Worm (Caenorhabditis elegans) whole organism, midembryonic: Measurements from ENCODE around the gene serp-1.2.

Experiments
- T22C8.4 ChIP-seq: fragments of 200-800 bp; sonication (Bioruptor generic); IDR thresholded peaks from 2 replicates; pipeline ENCODE4 v1.3.6; 2022; ENCODE audit warnings: missing genetic modification characterization, missing compliant biosample characterization
- cog-1 ChIP-seq: sonication (generic microtip); optimal IDR thresholded peaks from 2 replicates; lab custom pipeline; 2016; ENCODE audit warnings: missing genetic modification characterization, missing compliant biosample characterization
- flt-1 ChIP-seq: fragments of 200-800 bp; sonication (Bioruptor generic); IDR thresholded peaks from 2 replicates; pipeline ENCODE4 v1.3.6; 2022; ENCODE audit warnings: missing genetic modification characterization, missing compliant biosample characterization
- klf-2 ChIP-seq: fragments of 200-800 bp; sonication (Bioruptor generic); conservative IDR thresholded peaks from 2 replicates; pipeline ENCODE4 v1.3.6; 2022; ENCODE audit warnings: missing genetic modification reagents, missing genetic modification characterization, missing compliant biosample characterization
- med-1 ChIP-seq: sonication (generic microtip); optimal IDR thresholded peaks from 2 replicates; lab custom pipeline; 2017; ENCODE audit warnings: missing genetic modification characterization, mild to moderate bottlenecking, missing compliant biosample characterization, antibody characterized with exemption, missing genetic modification reagents; ENCODE audit not compliant: insufficient read depth
- ref-1 ChIP-seq: fragments of 200-800 bp; sonication (Bioruptor generic); conservative IDR thresholded peaks from 2 replicates; pipeline ENCODE4 v1.3.6; 2022; ENCODE audit warnings: missing genetic modification reagents, missing genetic modification characterization, missing compliant biosample characterization
- tab-1 ChIP-seq: fragments of 200-800 bp; sonication (Bioruptor generic); IDR thresholded peaks from 2 replicates; pipeline ENCODE4 v1.3.6; 2022; ENCODE audit warnings: missing genetic modification characterization, missing compliant biosample characterization
- ztf-23 ChIP-seq: fragments of 200-800 bp; sonication (Bioruptor generic); IDR thresholded peaks from 2 replicates; pipeline ENCODE4 v1.3.6; 2022; ENCODE audit warnings: missing genetic modification reagents, missing genetic modification characterization, missing compliant biosample characterization
- ztf-29 ChIP-seq: fragments of 200-800 bp; sonication (Bioruptor generic); IDR thresholded peaks from 2 replicates; pipeline ENCODE4 v1.3.6; 2022; ENCODE audit warnings: missing genetic modification reagents, missing genetic modification characterization, missing compliant biosample characterization

Gene serp-1.2

DNA sequence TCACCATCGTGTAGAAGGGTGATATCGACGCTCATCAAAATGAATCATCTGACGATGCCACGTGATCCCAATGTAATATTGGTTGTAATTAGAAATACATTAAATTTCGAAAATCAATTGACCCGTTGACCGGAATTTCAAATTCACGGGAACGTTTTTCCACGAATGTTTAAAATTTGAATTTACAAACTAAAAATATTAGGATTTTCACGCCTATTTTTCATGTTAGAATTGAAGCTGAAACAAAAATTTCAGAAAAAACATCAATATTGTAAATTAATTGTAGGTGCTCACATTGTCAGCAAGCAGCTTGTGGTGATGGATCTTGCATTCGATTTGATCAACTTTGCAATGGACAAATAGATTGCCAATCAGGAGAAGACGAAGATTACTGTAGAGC lies 15.2 kb upstream of the serp-1.2 start, which contains the start of gene C07G1.6:
Gene C07G1.6, minus strand, starts transcription at position 101 of the 400 bp plus-strand sequence.
- no peak for TF ChIP-seq ref-1 (GFP tag; lab: Robert Waterston, UW)
- no peak for TF ChIP-seq klf-2 (GFP tag; lab: Robert Waterston, UW)
- no peak for TF ChIP-seq med-1
- TF ChIP-seq tab-1 = no peak

DNA sequence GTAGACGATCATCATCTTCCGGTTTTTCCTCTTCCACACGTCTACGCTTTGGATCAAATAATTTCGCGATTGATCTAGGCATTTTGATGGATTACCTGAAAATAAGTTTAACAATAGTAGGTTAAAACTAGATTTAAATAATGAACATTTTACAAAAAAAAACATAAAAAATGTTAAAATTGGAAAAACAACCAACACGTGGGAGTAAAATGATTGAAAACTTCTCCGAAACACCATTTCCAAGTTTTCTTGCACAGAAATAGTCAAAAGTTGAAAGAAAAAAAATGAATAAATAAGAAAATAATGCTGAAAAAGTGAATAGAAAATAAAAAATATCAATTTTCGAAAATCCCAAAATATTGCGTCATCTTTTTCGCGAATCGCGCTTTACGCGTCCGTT lies 13.7 kb upstream of the serp-1.2 start, which contains the start of gene C07G1.7:
Gene C07G1.7, minus strand, starts transcription at position 101 of the 400 bp plus-strand sequence.
- TF ChIP-seq tab-1 = no peak
- TF ChIP-seq ztf-29 (GFP tag; lab: Robert Waterston, UW) = no peak
- TF ChIP-seq T22C8.4 (GFP tag; lab: Robert Waterston, UW) = no peak
- no peak for TF ChIP-seq cog-1 (tag; lab: Kevin White, UChicago)
- no peak for TF ChIP-seq klf-2 (GFP tag; lab: Robert Waterston, UW)
- no peak for TF ChIP-seq ztf-23
- TF ChIP-seq ref-1 (GFP tag; lab: Robert Waterston, UW) = no peak
- no peak for TF ChIP-seq med-1
- no peak for TF ChIP-seq flt-1 (GFP tag; lab: Robert Waterston, UW)

DNA sequence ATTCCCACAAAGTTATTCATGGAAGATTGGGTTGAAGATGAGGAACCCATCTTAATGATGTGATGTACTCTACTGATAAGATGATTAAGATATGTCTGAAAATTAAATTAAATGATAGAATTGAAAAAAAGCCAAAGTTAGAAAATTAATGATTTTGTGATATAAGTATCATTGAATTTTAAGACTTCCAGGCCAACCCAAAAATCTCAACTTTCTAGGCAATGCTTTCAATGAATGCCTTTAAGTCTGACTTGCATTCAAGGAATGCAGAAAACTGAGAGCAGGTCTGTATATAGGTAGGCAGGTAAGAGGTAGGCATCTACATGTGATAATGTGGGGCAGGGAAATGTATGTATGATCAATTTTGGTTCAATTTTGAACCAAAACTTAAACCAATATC lies 5.5 kb upstream of the serp-1.2 start, which contains the start of gene ocr-2:
Gene ocr-2, minus strand, starts transcription at position 101 of the 400 bp plus-strand sequence.
- TF ChIP-seq flt-1 (GFP tag; lab: Robert Waterston, UW) = no peak
- TF ChIP-seq ztf-29 (GFP tag; lab: Robert Waterston, UW) = no peak
- no peak for TF ChIP-seq klf-2 (GFP tag; lab: Robert Waterston, UW)
- TF ChIP-seq med-1 = no peak
- TF ChIP-seq tab-1 = no peak
- TF ChIP-seq cog-1 (tag; lab: Kevin White, UChicago) = no peak
- TF ChIP-seq ref-1 (GFP tag; lab: Robert Waterston, UW) = no peak
- no peak for TF ChIP-seq T22C8.4 (GFP tag; lab: Robert Waterston, UW)
- TF ChIP-seq ztf-23 = no peak

DNA sequence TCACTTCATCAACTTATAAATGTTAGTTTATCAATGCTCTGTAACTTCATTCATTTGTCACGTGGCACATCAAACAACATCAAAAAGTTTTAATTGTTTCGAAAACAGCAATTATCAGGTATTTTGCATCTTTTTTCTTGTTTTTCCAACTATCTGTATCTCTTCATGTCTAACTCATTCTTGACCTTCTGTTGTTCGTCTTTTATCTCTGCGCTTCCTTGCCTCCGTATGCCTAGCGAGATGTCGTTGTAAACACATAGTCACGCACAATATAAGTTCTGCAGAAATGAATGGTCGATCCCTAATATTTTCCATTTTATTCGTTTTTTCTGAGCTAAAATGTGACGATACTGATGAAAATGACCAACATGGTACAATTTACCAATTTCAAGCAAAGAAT lies 3.5 kb upstream of the serp-1.2 start, which contains the start of gene gpx-6:
Gene gpx-6, plus strand, starts transcription at position 257 of the 400 bp plus-strand sequence.
- TF ChIP-seq T22C8.4 (GFP tag; lab: Robert Waterston, UW) (no peak), tab-1 (no peak), flt-1 (GFP tag; lab: Robert Waterston, UW) (no peak)

DNA sequence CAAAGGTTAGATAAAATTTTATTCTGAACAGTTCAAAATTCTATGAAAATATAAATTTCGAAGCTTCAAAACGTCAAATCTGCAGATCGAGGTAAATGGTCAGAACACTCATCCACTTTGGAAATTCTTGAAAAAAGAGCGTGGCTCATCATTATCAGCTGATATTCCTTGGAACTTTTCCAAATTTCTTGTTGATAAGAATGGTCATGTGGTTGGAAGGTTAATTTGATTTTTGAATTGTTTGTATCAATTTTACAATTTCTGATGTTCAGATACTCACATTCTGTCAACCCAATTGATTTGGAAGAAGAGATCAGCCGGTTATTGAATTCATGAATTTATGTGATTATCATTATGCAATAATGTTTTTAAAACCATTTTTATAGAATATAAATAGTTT lies 2.4 kb upstream of the serp-1.2 start:
- TF ChIP-seq ref-1 (GFP tag; lab: Robert Waterston, UW) (no peak), ztf-29 (GFP tag; lab: Robert Waterston, UW) (no peak), T22C8.4 (GFP tag; lab: Robert Waterston, UW) (no peak), klf-2 (GFP tag; lab: Robert Waterston, UW) (no peak), tab-1 (no peak), cog-1 (tag; lab: Kevin White, UChicago) (no peak), med-1 (no peak)

DNA sequence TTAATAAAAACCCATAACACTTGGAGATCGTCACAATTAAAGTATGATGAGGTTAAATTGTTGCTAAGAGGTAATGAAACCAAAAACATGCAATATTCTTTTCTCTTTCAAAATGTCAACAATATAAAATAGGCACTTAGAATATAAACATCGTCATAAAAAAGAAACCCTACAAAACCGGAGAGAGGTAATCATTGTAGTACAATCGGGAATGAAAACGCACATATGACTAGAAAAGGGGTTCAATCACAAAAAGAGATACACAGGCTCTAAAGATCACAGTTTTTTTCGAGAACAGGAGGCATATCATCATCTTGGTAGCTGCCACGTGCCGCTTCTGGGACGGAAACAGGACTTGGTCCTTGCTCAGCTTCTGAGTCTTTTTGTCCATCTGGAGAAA lies 1.0 kb downstream of the serp-1.2 start:
- TF ChIP-seq cog-1 (tag; lab: Kevin White, UChicago) (no peak), flt-1 (GFP tag; lab: Robert Waterston, UW) (no peak), ztf-23 (no peak), tab-1 (no peak), ztf-29 (GFP tag; lab: Robert Waterston, UW) (no peak), T22C8.4 (GFP tag; lab: Robert Waterston, UW) (no peak), klf-2 (GFP tag; lab: Robert Waterston, UW) (no peak), ref-1 (GFP tag; lab: Robert Waterston, UW) (no peak), med-1 (no peak)

DNA sequence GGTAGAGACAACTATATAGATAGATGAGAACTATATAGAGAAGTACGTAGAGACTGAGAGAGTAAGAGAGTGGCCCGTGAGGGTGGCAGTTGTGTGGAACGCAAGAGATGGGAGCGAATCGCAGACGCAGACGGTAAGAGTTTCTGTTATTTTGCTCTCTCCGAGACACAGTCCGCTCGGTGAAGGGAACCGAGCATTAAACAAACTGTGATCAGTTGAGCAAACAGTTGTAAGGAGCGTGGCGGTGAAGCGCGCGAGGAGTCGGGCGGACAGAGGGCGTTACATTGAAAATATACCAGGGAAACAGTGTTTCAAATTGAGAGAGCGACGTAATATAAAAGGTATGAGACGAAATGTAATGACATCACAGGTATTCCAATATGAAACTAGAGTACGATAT lies 4.0 kb downstream of the serp-1.2 start:
- TF ChIP-seq ztf-29 (GFP tag; lab: Robert Waterston, UW) (no peak), cog-1 (tag; lab: Kevin White, UChicago) (peak; percentile 66), flt-1 (GFP tag; lab: Robert Waterston, UW) (0 out of 2 replicates have a peak, but pooled peaks have one; percentile 28), ztf-23 (0 out of 2 replicates have a peak, but pooled peaks have one; percentile 54)

DNA sequence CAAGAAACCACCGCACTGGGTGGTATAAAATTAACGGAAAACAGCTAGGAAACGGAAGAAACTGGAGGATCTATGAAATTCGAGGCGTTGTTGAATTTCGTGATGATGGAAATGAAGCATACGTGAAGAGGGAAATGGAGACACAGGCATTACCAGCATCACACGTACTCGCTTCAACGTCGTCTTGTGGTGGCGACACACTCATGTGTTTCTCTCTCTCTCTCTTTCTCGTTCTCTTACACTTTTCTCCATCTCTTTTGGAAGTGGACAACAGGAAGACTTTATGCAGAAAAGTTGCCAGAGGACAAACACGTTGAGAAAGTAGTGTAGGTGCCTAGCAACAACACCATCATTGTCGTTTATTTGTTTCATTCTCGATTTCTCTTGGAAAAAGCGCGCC lies 7.0 kb downstream of the serp-1.2 start:
- no peak for TF ChIP-seq klf-2 (GFP tag; lab: Robert Waterston, UW)
- TF ChIP-seq cog-1 (tag; lab: Kevin White, UChicago) = no peak
- TF ChIP-seq ztf-23 = no peak
- no peak for TF ChIP-seq med-1
- TF ChIP-seq flt-1 (GFP tag; lab: Robert Waterston, UW) = no peak
- no peak for TF ChIP-seq tab-1
- TF ChIP-seq ztf-29 (GFP tag; lab: Robert Waterston, UW) = no peak
- no peak for TF ChIP-seq T22C8.4 (GFP tag; lab: Robert Waterston, UW)
- no peak for TF ChIP-seq ref-1 (GFP tag; lab: Robert Waterston, UW)

DNA sequence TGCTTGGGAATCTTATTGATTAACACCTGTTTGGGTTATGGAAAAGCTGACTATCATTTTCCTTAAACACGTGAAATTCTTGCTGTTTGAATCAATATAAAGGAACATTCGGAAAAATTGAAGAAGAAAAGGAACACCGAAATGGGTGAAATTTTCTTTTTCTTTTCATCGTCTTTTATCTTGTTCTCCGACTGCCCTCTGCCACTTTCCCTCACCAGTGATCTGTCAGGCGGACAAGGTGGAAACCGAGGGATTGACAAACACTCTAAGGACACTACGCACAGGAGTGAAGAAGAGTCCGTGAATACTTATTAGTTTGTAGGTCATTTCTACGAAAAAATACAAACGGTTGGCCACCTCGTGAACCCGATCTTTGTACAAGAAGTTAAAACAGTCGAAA lies 7.8 kb downstream of the serp-1.2 start:
- TF ChIP-seq tab-1 (no peak), klf-2 (GFP tag; lab: Robert Waterston, UW) (no peak), ztf-23 (no peak), med-1 (no peak), ref-1 (GFP tag; lab: Robert Waterston, UW) (no peak), cog-1 (tag; lab: Kevin White, UChicago) (no peak), ztf-29 (GFP tag; lab: Robert Waterston, UW) (no peak), T22C8.4 (GFP tag; lab: Robert Waterston, UW) (no peak), flt-1 (GFP tag; lab: Robert Waterston, UW) (no peak)

DNA sequence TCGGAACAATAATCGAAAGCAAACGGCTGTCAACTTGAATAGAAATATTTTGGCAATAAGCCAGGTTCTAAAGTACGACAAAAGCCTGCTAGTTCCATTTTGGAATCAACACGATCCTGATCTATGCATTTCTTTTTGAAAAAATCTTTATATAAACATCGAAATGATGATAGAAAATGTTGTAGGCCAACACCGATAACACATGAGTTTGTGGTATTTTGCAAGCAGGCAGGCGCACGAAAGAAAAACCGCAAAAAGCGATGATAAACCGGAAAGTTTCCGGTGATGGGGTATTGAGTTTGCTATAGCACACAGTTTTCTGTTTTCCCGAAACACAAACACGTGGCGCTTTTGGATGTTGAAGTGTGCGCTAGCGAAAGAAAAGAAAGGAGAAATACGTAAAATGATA lies 8.6 kb downstream of the serp-1.2 start:
- TF ChIP-seq ztf-29 (GFP tag; lab: Robert Waterston, UW) = no peak
